Fruit fly (Drosophila melanogaster) whole organism, embryonic: Measurements from ENCODE around the gene CG31249.
A peak's percentile ranks its signal among the peaks of the same experiment; 100 is the strongest.

Experiments
- CG10321 ChIP-seq: fragments of 200-800 bp; sonication (Bioruptor generic); IDR thresholded peaks from 2 replicates; pipeline ENCODE4 v1.3.6; 2022; ENCODE audit warnings: missing biosample characterization, missing genetic modification characterization
- CG12155 ChIP-seq: fragments of 200-800 bp; sonication (Bioruptor generic); optimal IDR thresholded peaks from 3 replicates; lab custom pipeline; 2016; ENCODE audit warnings: missing biosample characterization, missing genetic modification characterization
- CG13287 ChIP-seq: fragments of 200-800 bp; sonication (Bioruptor generic); IDR thresholded peaks from 2 replicates; pipeline ENCODE4 v1.3.6; 2022; ENCODE audit warnings: missing biosample characterization, missing genetic modification characterization; ENCODE audit not compliant: partially characterized antibody
- CG13424 ChIP-seq: fragments of 200-800 bp; sonication (Bioruptor generic); optimal IDR thresholded peaks from 2 replicates; lab custom pipeline; 2019; ENCODE audit warnings: missing biosample characterization, mild to moderate bottlenecking, missing genetic modification characterization, moderate library complexity
- CG14014 ChIP-seq: fragments of 200-800 bp; sonication (Bioruptor generic); IDR thresholded peaks from 2 replicates; pipeline ENCODE4 v1.3.6; 2022; ENCODE audit warnings: missing biosample characterization, missing genetic modification characterization
- CG15514 ChIP-seq: fragments of 200-800 bp; sonication (Bioruptor generic); optimal IDR thresholded peaks from 3 replicates; lab custom pipeline; 2017; ENCODE audit warnings: missing biosample characterization, missing genetic modification characterization, mild to moderate bottlenecking, moderate library complexity, missing genetic modification reagents
- CG15696 ChIP-seq: fragments of 200-800 bp; sonication (Bioruptor generic); optimal IDR thresholded peaks from 2 replicates; lab custom pipeline; 2019; ENCODE audit warnings: missing biosample characterization, mild to moderate bottlenecking, missing genetic modification characterization, moderate library complexity
- CG2875 ChIP-seq: fragments of 200-800 bp; sonication (Bioruptor generic); optimal IDR thresholded peaks from 2 replicates; lab custom pipeline; 2017; ENCODE audit warnings: missing biosample characterization, mild to moderate bottlenecking, missing genetic modification characterization, missing genetic modification reagents
- CG2889 ChIP-seq: fragments of 200-800 bp; sonication (Bioruptor generic); IDR thresholded peaks from 3 replicates; pipeline ENCODE4 v1.3.6; 2022; ENCODE audit warnings: missing biosample characterization, missing genetic modification characterization
- CG33557 ChIP-seq: fragments of 200-800 bp; sonication (Bioruptor generic); optimal IDR thresholded peaks from 2 replicates; lab custom pipeline; 2019; ENCODE audit warnings: missing biosample characterization, mild to moderate bottlenecking, missing genetic modification characterization, moderate library complexity
- CG3407 ChIP-seq: fragments of 200-800 bp; sonication (Bioruptor generic); optimal IDR thresholded peaks from 2 replicates; lab custom pipeline; 2018; ENCODE audit warnings: missing biosample characterization, mild to moderate bottlenecking, missing genetic modification characterization
- CG3838 ChIP-seq: fragments of 200-800 bp; sonication (Bioruptor generic); optimal IDR thresholded peaks from 3 replicates; lab custom pipeline; 2016; ENCODE audit warnings: missing biosample characterization, missing genetic modification characterization
- CG3847 ChIP-seq: fragments of 200-800 bp; sonication (Bioruptor generic); IDR thresholded peaks from 2 replicates; pipeline ENCODE4 v1.3.6; 2022; ENCODE audit warnings: missing biosample characterization, missing genetic modification characterization
- CG3995 ChIP-seq: fragments of 200-800 bp; sonication (Bioruptor generic); optimal IDR thresholded peaks from 3 replicates; lab custom pipeline; 2016; ENCODE audit warnings: missing biosample characterization, missing genetic modification characterization
- CG5245 ChIP-seq: fragments of 200-800 bp; sonication (Bioruptor generic); optimal IDR thresholded peaks from 3 replicates; lab custom pipeline; 2016; ENCODE audit warnings: missing biosample characterization, missing genetic modification characterization
- CG6654 ChIP-seq: fragments of 200-800 bp; sonication (Bioruptor generic); optimal IDR thresholded peaks from 2 replicates; lab custom pipeline; 2017; ENCODE audit warnings: missing biosample characterization, mild to moderate bottlenecking, missing genetic modification characterization
- CG9876 ChIP-seq: fragments of 200-800 bp; sonication (Bioruptor generic); optimal IDR thresholded peaks from 2 replicates; lab custom pipeline; 2016; ENCODE audit warnings: missing biosample characterization, missing genetic modification characterization
- CG9932 ChIP-seq: fragments of 200-800 bp; sonication (Bioruptor generic); IDR thresholded peaks from 2 replicates; pipeline ENCODE4 v1.3.6; 2022; ENCODE audit warnings: missing biosample characterization, missing genetic modification characterization
- CkIIα-i1 ChIP-seq: fragments of 200-800 bp; sonication (Bioruptor generic); IDR thresholded peaks from 2 replicates; pipeline ENCODE4 v1.3.6; 2022; ENCODE audit warnings: missing biosample characterization, missing genetic modification characterization
- D19B ChIP-seq: fragments of 200-800 bp; sonication (Bioruptor generic); optimal IDR thresholded peaks from 2 replicates; lab custom pipeline; 2017; ENCODE audit warnings: missing biosample characterization, mild to moderate bottlenecking, missing genetic modification characterization
- Dll ChIP-seq: fragments of 200-800 bp; sonication (Bioruptor generic); IDR thresholded peaks from 4 replicates; pipeline ENCODE4 v1.3.6; 2022; ENCODE audit warnings: missing biosample characterization, missing genetic modification characterization; ENCODE audit not compliant: partially characterized antibody
- Ets65A ChIP-seq: fragments of 200-800 bp; sonication (Bioruptor generic); peaks from one replicate; lab custom pipeline; 2016; ENCODE audit warnings: missing biosample characterization, missing genetic modification characterization
- Gug ChIP-seq: fragments of 200-800 bp; sonication (Bioruptor generic); IDR thresholded peaks from 4 replicates; pipeline ENCODE4 v1.3.6; 2022; ENCODE audit warnings: missing biosample characterization, missing genetic modification characterization
- Hr3 ChIP-seq: fragments of 200-800 bp; sonication (Bioruptor generic); optimal IDR thresholded peaks from 3 replicates; lab custom pipeline; 2016; ENCODE audit warnings: missing biosample characterization, missing genetic modification characterization
- MESR4 ChIP-seq: fragments of 200-800 bp; sonication (Bioruptor generic); optimal IDR thresholded peaks from 2 replicates; lab custom pipeline; 2018; ENCODE audit warnings: missing biosample characterization, mild to moderate bottlenecking, missing genetic modification characterization, moderate library complexity
- Meics ChIP-seq: fragments of 200-800 bp; sonication (Bioruptor generic); optimal IDR thresholded peaks from 2 replicates; lab custom pipeline; 2017; ENCODE audit warnings: missing biosample characterization, mild to moderate bottlenecking, missing genetic modification characterization
- Nf-YB ChIP-seq: fragments of 200-800 bp; sonication (Bioruptor generic); optimal IDR thresholded peaks from 3 replicates; lab custom pipeline; 2019; ENCODE audit warnings: missing biosample characterization, mild to moderate bottlenecking, missing genetic modification characterization, moderate library complexity
- Opbp ChIP-seq: fragments of 200-800 bp; sonication (Bioruptor generic); IDR thresholded peaks from 3 replicates; pipeline ENCODE4 v1.3.6; 2022; ENCODE audit warnings: missing biosample characterization, missing genetic modification characterization; ENCODE audit not compliant: partially characterized antibody
- Scr ChIP-seq: fragments of 200-800 bp; sonication (Bioruptor generic); IDR thresholded peaks from 2 replicates; pipeline ENCODE4 v1.3.6; 2022; ENCODE audit warnings: missing biosample characterization, missing genetic modification characterization; ENCODE audit not compliant: partially characterized antibody
- ac ChIP-seq: fragments of 200-800 bp; sonication (Bioruptor generic); optimal IDR thresholded peaks from 3 replicates; lab custom pipeline; 2017; ENCODE audit warnings: missing biosample characterization, mild to moderate bottlenecking, missing genetic modification characterization
- ase ChIP-seq: fragments of 200-800 bp; sonication (Bioruptor generic); IDR thresholded peaks from 3 replicates; pipeline ENCODE4 v1.3.6; 2022; ENCODE audit warnings: missing biosample characterization, missing genetic modification characterization
- bcd ChIP-seq: fragments of 200-800 bp; sonication (Bioruptor generic); optimal IDR thresholded peaks from 2 replicates; lab custom pipeline; 2017; ENCODE audit warnings: missing biosample characterization, mild to moderate bottlenecking, missing genetic modification characterization
- dati ChIP-seq: fragments of 200-800 bp; sonication (Bioruptor generic); IDR thresholded peaks from 2 replicates; pipeline ENCODE4 v1.3.6; 2022; ENCODE audit warnings: missing biosample characterization, missing genetic modification characterization
- dimm ChIP-seq: fragments of 200-800 bp; sonication (Bioruptor generic); IDR thresholded peaks from 2 replicates; pipeline ENCODE4 v1.3.6; 2022; ENCODE audit warnings: missing biosample characterization, missing genetic modification characterization
- ewg ChIP-seq: fragments of 200-800 bp; sonication (Bioruptor generic); optimal IDR thresholded peaks from 3 replicates; lab custom pipeline; 2017; ENCODE audit warnings: mild to moderate bottlenecking, missing biosample characterization, missing genetic modification reagents, missing genetic modification characterization
- grau ChIP-seq: fragments of 200-800 bp; optimal IDR thresholded peaks from 3 replicates; lab custom pipeline; 2019; ENCODE audit warnings: missing biosample characterization, mild to moderate bottlenecking, missing genetic modification characterization, moderate library complexity
- oc ChIP-seq: fragments of 200-800 bp; sonication (Bioruptor generic); optimal IDR thresholded peaks from 2 replicates; lab custom pipeline; 2018; ENCODE audit warnings: missing biosample characterization, mild to moderate bottlenecking, missing genetic modification characterization, moderate library complexity
- otp ChIP-seq: fragments of 200-800 bp; sonication (Bioruptor generic); IDR thresholded peaks from 3 replicates; pipeline ENCODE4, ENCODE4 v1.3.6; 2022; ENCODE audit warnings: missing biosample characterization, missing genetic modification characterization
- pan ChIP-seq, 4 experiments: fragments of >200 bp in 3 of 4; fragments of 200-800 bp in 1 of 4; sonication (Bioruptor generic) in 1 of 4; optimal IDR thresholded peaks in 3 of 4; IDR thresholded peaks in 1 of 4; 2 replicates each; pipeline versions ENCODE4 v1.3.6 to Lab custom; 2017 to 2022; ENCODE audit warnings: missing biosample characterization in 2 of 4, missing genetic modification characterization in 2 of 4, mixed read lengths in 1 of 4
- pum ChIP-seq: fragments of 200-800 bp; sonication (Bioruptor generic); optimal IDR thresholded peaks from 2 replicates; lab custom pipeline; 2016; ENCODE audit warnings: missing biosample characterization, missing genetic modification characterization
- schlank ChIP-seq: fragments of 200-800 bp; sonication (Bioruptor generic); optimal IDR thresholded peaks from 2 replicates; lab custom pipeline; 2018; ENCODE audit warnings: missing biosample characterization, mild to moderate bottlenecking, missing genetic modification characterization
- scrt ChIP-seq: fragments of 200-800 bp; sonication (Bioruptor generic); optimal IDR thresholded peaks from 2 replicates; lab custom pipeline; 2018; ENCODE audit warnings: missing biosample characterization, mild to moderate bottlenecking, missing genetic modification characterization, moderate library complexity
- so ChIP-seq: fragments of 200-800 bp; sonication (Bioruptor generic); IDR thresholded peaks from 3 replicates; pipeline ENCODE4 v1.3.6; 2022; ENCODE audit warnings: missing biosample characterization, missing genetic modification characterization
- ssp ChIP-seq: fragments of 200-800 bp; sonication (Bioruptor generic); IDR thresholded peaks from 2 replicates; pipeline ENCODE4 v1.3.6; 2022; ENCODE audit warnings: missing biosample characterization, missing genetic modification characterization
- stc ChIP-seq: fragments of 200-800 bp; sonication (Bioruptor generic); IDR thresholded peaks from 2 replicates; pipeline ENCODE4 v1.3.6; 2022; ENCODE audit warnings: missing biosample characterization, missing genetic modification characterization
- tgo ChIP-seq: fragments of 200-800 bp; sonication (Bioruptor generic); IDR thresholded peaks from 3 replicates; pipeline ENCODE4 v1.3.6; 2022; ENCODE audit warnings: missing biosample characterization, missing genetic modification characterization
- tna ChIP-seq: fragments of 200-800 bp; sonication (Bioruptor generic); IDR thresholded peaks from 2 replicates; pipeline ENCODE4 v1.3.6; 2022; ENCODE audit warnings: missing biosample characterization, missing genetic modification characterization; ENCODE audit not compliant: partially characterized antibody
- unc-4 ChIP-seq: fragments of 200-800 bp; sonication (Bioruptor generic); IDR thresholded peaks from 2 replicates; pipeline ENCODE4 v1.3.6; 2022; ENCODE audit warnings: missing biosample characterization, missing genetic modification characterization; ENCODE audit not compliant: partially characterized antibody
- vvl ChIP-seq: fragments of 200-800 bp; sonication (Bioruptor generic); IDR thresholded peaks from 2 replicates; pipeline ENCODE4 v1.3.6; 2022; ENCODE audit warnings: missing biosample characterization, missing genetic modification characterization
- zf30C ChIP-seq: fragments of 200-800 bp; sonication (Bioruptor generic); optimal IDR thresholded peaks from 3 replicates; lab custom pipeline; 2018; ENCODE audit warnings: missing biosample characterization, mild to moderate bottlenecking, missing genetic modification characterization

The CG31249 gene

DNA sequence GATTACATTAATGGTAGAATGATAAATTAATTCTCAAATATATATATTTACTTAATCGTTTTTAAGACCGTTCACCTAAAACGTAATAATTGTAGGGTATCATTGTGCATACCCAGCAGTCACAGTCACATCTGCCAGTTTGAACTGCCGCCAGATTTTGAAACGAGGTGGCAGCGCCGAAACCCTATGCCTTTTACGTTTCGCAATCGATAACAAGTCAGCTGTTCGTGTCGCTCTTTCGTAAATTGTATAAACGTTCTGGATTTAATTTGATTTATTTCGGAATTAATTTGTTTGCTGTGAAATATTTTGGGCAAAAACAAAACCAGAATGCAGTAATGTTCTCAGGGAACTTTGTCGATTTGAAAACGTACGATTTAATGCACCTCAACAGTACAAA is 39.4 kb downstream of the CG31249 start, which contains the start of gene CG14322 (continued):
- TF ChIP-seq CG14014 (GFP tag; lab: Robert Waterston, UW) (no peak), vvl (peak; percentile 45), CG3847 (GFP tag; lab: Robert Waterston, UW) (peak; percentile 48), Ets65A (GFP tag; lab: Kevin White, UChicago) (peak; percentile 27), so (GFP tag; lab: Robert Waterston, UW) (no peak), CG2889 (GFP tag; lab: Robert Waterston, UW) (no peak), pum (GFP tag; lab: Kevin White, UChicago) (no peak), CG5245 (GFP tag; lab: Kevin White, UChicago) (no peak), scrt (no peak), D19B (GFP tag; lab: Kevin White, UChicago) (peak; percentile 94), Opbp (GFP tag; lab: Robert Waterston, UW) (peak; percentile 23; the same call in 2 of the 3 replicates), Nf-YB (GFP tag; lab: Kevin White, UChicago) (no peak), CG3838 (no peak), CG6654 (GFP tag; lab: Kevin White, UChicago) (no peak), zf30C (GFP tag; lab: Kevin White, UChicago) (no peak), ssp (GFP tag; lab: Robert Waterston, UW) (no peak), pan (optimal IDR thresholded peaks at IDR 0.05; lab: Kevin White, UChicago) (no peak), pan (GFP tag; optimal IDR thresholded peaks at IDR 0.05 in 1 of 2, IDR thresholded peaks at IDR 0.05 in 1 of 2) (no peak), CG10321 (no peak), MESR4 (GFP tag; lab: Kevin White, UChicago) (peak; percentile 12), tgo (GFP tag; lab: Robert Waterston, UW) (0 out of 3 replicates have a peak, but pooled peaks have one; percentile 15), dimm (GFP tag; lab: Robert Waterston, UW) (no peak), ac (GFP tag; lab: Kevin White, UChicago) (no peak), CG3995 (GFP tag; lab: Kevin White, UChicago) (peak; percentile 95), tna (GFP tag; lab: Robert Waterston, UW) (no peak), dati (GFP tag; lab: Robert Waterston, UW) (no peak), CG13287 (peak; percentile 56), Meics (no peak), CG3407 (no peak), CG13424 (tag; lab: Kevin White, UChicago) (peak; percentile 9), Scr (GFP tag; lab: Robert Waterston, UW) (0 out of 2 replicates have a peak, but pooled peaks have one; percentile 33), bcd (GFP tag; lab: Kevin White, UChicago) (no peak), CG15514 (GFP tag; lab: Kevin White, UChicago) (peak; percentile 31), CkIIα-i1 (GFP tag; lab: Robert Waterston, UW) (no peak), CG9932 (peak; percentile 65), CG9876 (GFP tag; lab: Kevin White, UChicago) (no peak), unc-4 (GFP tag; lab: Robert Waterston, UW) (0 out of 2 replicates have a peak, but pooled peaks have one; percentile 23), CG12155 (GFP tag; lab: Kevin White, UChicago) (peak; percentile 12), CG2875 (GFP tag; lab: Kevin White, UChicago) (no peak), stc (no peak), Hr3 (GFP tag; lab: Kevin White, UChicago) (no peak), otp (no peak), Dll (GFP tag; lab: Robert Waterston, UW) (peak; percentile 45; the same call in 2 of the 4 replicates), schlank (tag; lab: Kevin White, UChicago) (no peak), CG33557 (GFP tag; lab: Kevin White, UChicago) (no peak), ase (GFP tag; lab: Robert Waterston, UW) (no peak), CG15696 (tag; lab: Kevin White, UChicago) (peak; percentile 8), oc (no peak), Gug (peak; percentile 54; the same call in 2 of the 4 replicates), grau (tag; lab: Kevin White, UChicago) (peak; percentile 9), ewg (GFP tag; lab: Kevin White, UChicago) (no peak)
